Fruit fly (Drosophila melanogaster): ENCODE measurements around the gene CG33090.

- TF ChIP-seq usp (GFP tag; optimal IDR thresholded peaks at IDR 0.05): no peak
- no peak for TF ChIP-seq psq (optimal IDR thresholded peaks at IDR 0.05)
- TF ChIP-seq CG8478 (optimal IDR thresholded peaks at IDR 0.05): no peak
- TF ChIP-seq EcR (GFP tag; optimal IDR thresholded peaks at IDR 0.05): no peak
- no peak for TF ChIP-seq Dll (optimal IDR thresholded peaks at IDR 0.05)
Observed at dm6 chr2L:14394298-14395064, 60.5 kb downstream of the CG33090 start.

Measured in whole organism.